Worm (Caenorhabditis elegans): ENCODE results near the gene ZK218.11.
A peak's percentile ranks its signal among the peaks of the same experiment; 100 is the strongest.

DNA sequence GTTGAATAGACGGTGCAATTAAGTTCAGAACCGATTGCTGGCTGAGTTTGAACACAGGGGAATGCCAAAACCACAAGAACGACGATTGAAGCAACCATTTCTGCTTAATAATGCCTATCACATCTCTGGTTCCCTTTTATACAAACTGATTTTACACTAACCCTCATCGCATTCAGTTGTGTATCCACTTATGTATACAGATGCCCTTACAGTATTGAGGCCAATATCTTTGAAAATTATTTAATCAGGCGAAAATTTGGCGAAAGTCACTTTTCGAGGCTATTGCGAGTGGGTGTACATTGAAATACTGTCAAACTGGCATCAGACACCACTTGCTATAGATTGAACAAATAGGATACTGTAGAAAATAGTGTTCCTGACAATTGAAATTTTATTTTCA lies 9.5 kb downstream of the ZK218.11 start, which contains the start of the genes ZK218.3 and ZK218.4:
- TF ChIP-seq mef-2 (tag; optimal IDR thresholded peaks at IDR 0.05) (no peak), zag-1 (tag; optimal IDR thresholded peaks at IDR 0.05) (no peak), ama-1 (optimal IDR thresholded peaks at IDR 0.05) (no peak), fos-1 (tag; optimal IDR thresholded peaks at IDR 0.05) (no peak), snu-23 (GFP tag; optimal IDR thresholded peaks at IDR 0.05) (no peak), lir-3 (tag; optimal IDR thresholded peaks at IDR 0.05; ENCODE audit: poor library complexity) (no peak), nhr-19 (GFP tag; conservative IDR thresholded peaks at IDR 0.05) (no peak), efl-1 (optimal IDR thresholded peaks at IDR 0.05) (no peak), efl-1 (GFP tag; optimal IDR thresholded peaks at IDR 0.05 in 1 of 2) (peak in 1 of 2 experiments; percentile 34), nhr-237 (tag; optimal IDR thresholded peaks at IDR 0.05) (no peak), ceh-82 (tag; optimal IDR thresholded peaks at IDR 0.05) (no peak), mdl-1 (tag; optimal IDR thresholded peaks at IDR 0.05) (no peak), aly-2 (tag; optimal IDR thresholded peaks at IDR 0.05) (no peak), nhr-12 (tag; optimal IDR thresholded peaks at IDR 0.05) (no peak), swsn-7 (tag; optimal IDR thresholded peaks at IDR 0.05) (no peak)
